Fruit fly (Drosophila melanogaster) whole organism, embryonic: ENCODE measurements around the gene ZIPIC.
A peak's percentile ranks its signal among the peaks of the same experiment; 100 is the strongest.

Experiments
- Adf1 ChIP-seq: fragments of 200-800 bp; sonication (Bioruptor generic); IDR thresholded peaks from 2 replicates; pipeline ENCODE4 v1.3.6; 2022; ENCODE audit warnings: missing biosample characterization, missing genetic modification characterization
- Aef1 ChIP-seq: fragments of 200-800 bp; sonication (Bioruptor generic); IDR thresholded peaks from 3 replicates; pipeline ENCODE4 v1.3.6; 2022; ENCODE audit warnings: missing biosample characterization, missing genetic modification characterization
- Atf6 ChIP-seq: fragments of 200-800 bp; sonication (Bioruptor generic); IDR thresholded peaks from 2 replicates; pipeline ENCODE4 v1.3.6; 2022; ENCODE audit warnings: missing biosample characterization, missing genetic modification characterization
- Bdp1 ChIP-seq: fragments of 200-800 bp; sonication (Bioruptor generic); optimal IDR thresholded peaks from 3 replicates; lab custom pipeline; 2016; ENCODE audit warnings: missing biosample characterization, missing genetic modification characterization
- Blimp-1 ChIP-seq: fragments of 200-800 bp; sonication (Bioruptor generic); optimal IDR thresholded peaks from 3 replicates; lab custom pipeline; 2018; ENCODE audit warnings: missing biosample characterization, missing genetic modification characterization, mild to moderate bottlenecking, moderate library complexity, missing genetic modification reagents
- CG10366 ChIP-seq: fragments of 200-800 bp; sonication (Bioruptor generic); IDR thresholded peaks from 2 replicates; pipeline ENCODE4 v1.3.6; 2022; ENCODE audit warnings: missing biosample characterization, missing genetic modification characterization
- CG11093 ChIP-seq: fragments of 200-800 bp; sonication (Bioruptor generic); IDR thresholded peaks from 3 replicates; pipeline ENCODE4 v1.3.6; 2022; ENCODE audit warnings: missing biosample characterization, missing genetic modification characterization
- CG11504 ChIP-seq: fragments of 200-800 bp; sonication (Bioruptor generic); optimal IDR thresholded peaks from 3 replicates; lab custom pipeline; 2019; ENCODE audit warnings: missing biosample characterization, mild to moderate bottlenecking, missing genetic modification characterization, moderate library complexity
- CG11560 ChIP-seq: fragments of 200-800 bp; sonication (Bioruptor generic); IDR thresholded peaks from 3 replicates; pipeline ENCODE4 v1.3.6; 2022; ENCODE audit warnings: missing biosample characterization, missing genetic modification characterization
- CG12104 ChIP-seq: fragments of 200-800 bp; sonication (Bioruptor generic); optimal IDR thresholded peaks from 3 replicates; lab custom pipeline; 2016; ENCODE audit warnings: missing biosample characterization, missing genetic modification characterization
- CG12219 ChIP-seq: fragments of 200-800 bp; sonication (Bioruptor generic); optimal IDR thresholded peaks from 3 replicates; lab custom pipeline; 2018; ENCODE audit warnings: missing biosample characterization, mild to moderate bottlenecking, missing genetic modification characterization
- CG12391 ChIP-seq: fragments of 200-800 bp; sonication (Bioruptor generic); optimal IDR thresholded peaks from 3 replicates; lab custom pipeline; 2018; ENCODE audit warnings: missing biosample characterization, mild to moderate bottlenecking, missing genetic modification characterization, moderate library complexity
- CG13775 ChIP-seq: fragments of 200-800 bp; sonication (Bioruptor generic); optimal IDR thresholded peaks from 3 replicates; lab custom pipeline; 2017; ENCODE audit warnings: missing biosample characterization, mild to moderate bottlenecking, missing genetic modification characterization
- CG14860 ChIP-seq: fragments of 200-800 bp; sonication (Bioruptor generic); IDR thresholded peaks from 3 replicates; pipeline ENCODE4 v1.3.6; 2022; ENCODE audit warnings: missing biosample characterization, missing genetic modification characterization; ENCODE audit not compliant: partially characterized antibody
- CG17361 ChIP-seq: fragments of 200-800 bp; sonication (Bioruptor generic); IDR thresholded peaks from 3 replicates; pipeline ENCODE4 v1.3.6; 2022; ENCODE audit warnings: missing biosample characterization, missing genetic modification characterization
- CG2116 ChIP-seq: fragments of 200-800 bp; sonication (Bioruptor generic); optimal IDR thresholded peaks from 3 replicates; lab custom pipeline; 2018; ENCODE audit warnings: missing biosample characterization, mild to moderate bottlenecking, missing genetic modification characterization
- CG32532 ChIP-seq: fragments of 200-800 bp; sonication (Bioruptor generic); IDR thresholded peaks from 2 replicates; pipeline ENCODE4 v1.3.6; 2022; ENCODE audit warnings: missing biosample characterization, missing genetic modification characterization
- CG3407 ChIP-seq: fragments of 200-800 bp; sonication (Bioruptor generic); optimal IDR thresholded peaks from 2 replicates; lab custom pipeline; 2018; ENCODE audit warnings: missing biosample characterization, mild to moderate bottlenecking, missing genetic modification characterization
- CG34224 ChIP-seq: fragments of 200-800 bp; sonication (Bioruptor generic); IDR thresholded peaks from 3 replicates; pipeline ENCODE4 v1.3.6; 2022; ENCODE audit warnings: missing biosample characterization, missing genetic modification characterization; ENCODE audit not compliant: partially characterized antibody
- CG3995 ChIP-seq: fragments of 200-800 bp; sonication (Bioruptor generic); optimal IDR thresholded peaks from 3 replicates; lab custom pipeline; 2016; ENCODE audit warnings: missing biosample characterization, missing genetic modification characterization
- CG42726 ChIP-seq: fragments of 200-800 bp; sonication (Bioruptor generic); IDR thresholded peaks from 2 replicates; pipeline ENCODE4 v1.3.6; 2022; ENCODE audit warnings: missing biosample characterization, missing genetic modification characterization; ENCODE audit not compliant: partially characterized antibody
- CG6765 ChIP-seq: fragments of 200-800 bp; sonication (Bioruptor generic); optimal IDR thresholded peaks from 3 replicates; lab custom pipeline; 2017; ENCODE audit warnings: missing biosample characterization, mild to moderate bottlenecking, missing genetic modification characterization
- CG7556 ChIP-seq: fragments of 200-800 bp; sonication (Bioruptor generic); optimal IDR thresholded peaks from 2 replicates; lab custom pipeline; 2017; ENCODE audit warnings: missing biosample characterization, mild to moderate bottlenecking, missing genetic modification characterization
- CG9727 ChIP-seq: fragments of 200-800 bp; sonication (Bioruptor generic); optimal IDR thresholded peaks from 3 replicates; lab custom pipeline; 2017; ENCODE audit warnings: missing biosample characterization, mild to moderate bottlenecking, missing genetic modification characterization
- Camta ChIP-seq: fragments of 200-800 bp; sonication (Bioruptor generic); optimal IDR thresholded peaks from 2 replicates; lab custom pipeline; 2016; ENCODE audit warnings: missing biosample characterization, missing genetic modification characterization
- CoRest ChIP-seq: fragments of 200-800 bp; sonication (Bioruptor generic); optimal IDR thresholded peaks from 3 replicates; lab custom pipeline; 2018; ENCODE audit warnings: missing biosample characterization, mild to moderate bottlenecking, missing genetic modification characterization, moderate library complexity
- Dp ChIP-seq: fragments of 200-800 bp; sonication (Bioruptor generic); optimal IDR thresholded peaks from 2 replicates; lab custom pipeline; 2018; ENCODE audit warnings: missing biosample characterization, mild to moderate bottlenecking, missing genetic modification characterization, moderate library complexity
- Gug ChIP-seq: fragments of 200-800 bp; sonication (Bioruptor generic); IDR thresholded peaks from 4 replicates; pipeline ENCODE4 v1.3.6; 2022; ENCODE audit warnings: missing biosample characterization, missing genetic modification characterization
- MESR4 ChIP-seq: fragments of 200-800 bp; sonication (Bioruptor generic); optimal IDR thresholded peaks from 2 replicates; lab custom pipeline; 2018; ENCODE audit warnings: missing biosample characterization, mild to moderate bottlenecking, missing genetic modification characterization, moderate library complexity
- Myb ChIP-seq: fragments of 200-800 bp; sonication (Bioruptor generic); optimal IDR thresholded peaks from 2 replicates; lab custom pipeline; 2016; ENCODE audit warnings: missing biosample characterization, missing genetic modification characterization
- Trl ChIP-seq, 3 experiments: fragments of >200 bp in 2 of 3; fragments of 200-800 bp in 1 of 3; sonication (Bioruptor generic) in 1 of 3; optimal IDR thresholded peaks; 2 replicates in 1 of 3; 3 replicates in 2 of 3; lab custom pipeline; 2016 to 2017; ENCODE audit warnings: missing biosample characterization in 1 of 3, missing genetic modification characterization in 1 of 3
- ara ChIP-seq: fragments of 200-800 bp; sonication (Bioruptor generic); IDR thresholded peaks from 2 replicates; pipeline ENCODE4 v1.3.6; 2022; ENCODE audit warnings: missing biosample characterization, missing genetic modification characterization
- bab2 ChIP-seq: fragments of 200-800 bp; sonication (Bioruptor generic); optimal IDR thresholded peaks from 2 replicates; lab custom pipeline; 2016; ENCODE audit warnings: missing biosample characterization, missing genetic modification characterization
- chm ChIP-seq: fragments of 200-800 bp; sonication (Bioruptor generic); IDR thresholded peaks from 2 replicates; pipeline ENCODE4 v1.3.6; 2022; ENCODE audit warnings: missing biosample characterization, missing genetic modification characterization
- disco-r ChIP-seq: fragments of 200-800 bp; sonication (Bioruptor generic); optimal IDR thresholded peaks from 2 replicates; lab custom pipeline; 2016; ENCODE audit warnings: missing biosample characterization, missing genetic modification characterization
- dpn ChIP-seq, 2 experiments: fragments of 200-800 bp; sonication (Bioruptor generic); optimal IDR thresholded peaks; 3 replicates each; lab custom pipeline; 2016; ENCODE audit warnings: missing biosample characterization in 2 of 2, missing genetic modification characterization in 2 of 2
- gcm2 ChIP-seq: fragments of 200-800 bp; sonication (Bioruptor generic); optimal IDR thresholded peaks from 2 replicates; lab custom pipeline; 2016; ENCODE audit warnings: missing biosample characterization, missing genetic modification characterization
- gfzf ChIP-seq: fragments of 200-800 bp; sonication (Bioruptor generic); optimal IDR thresholded peaks from 2 replicates; lab custom pipeline; 2016; ENCODE audit warnings: missing biosample characterization, mild to moderate bottlenecking, missing genetic modification characterization, moderate library complexity
- insv ChIP-seq, 2 experiments: fragments of 200-800 bp; sonication (Bioruptor generic); optimal IDR thresholded peaks; 3 replicates each; lab custom pipeline; 2016 to 2018; ENCODE audit warnings: missing biosample characterization in 2 of 2, missing genetic modification characterization in 2 of 2
- kni ChIP-seq: fragments of 200-800 bp; sonication (Bioruptor generic); optimal IDR thresholded peaks from 3 replicates; lab custom pipeline; 2017; ENCODE audit warnings: mild to moderate bottlenecking, missing biosample characterization, missing genetic modification reagents, missing genetic modification characterization
- knrl ChIP-seq: fragments of 200-800 bp; sonication (Bioruptor generic); IDR thresholded peaks from 3 replicates; pipeline ENCODE4 v1.3.6; 2022; ENCODE audit warnings: missing biosample characterization, missing genetic modification characterization; ENCODE audit not compliant: partially characterized antibody
- lab ChIP-seq: fragments of 200-800 bp; sonication (Bioruptor generic); optimal IDR thresholded peaks from 3 replicates; lab custom pipeline; 2017; ENCODE audit warnings: missing biosample characterization, missing genetic modification characterization, mild to moderate bottlenecking, moderate library complexity, missing genetic modification reagents
- lmd ChIP-seq: fragments of 200-800 bp; sonication (Bioruptor generic); IDR thresholded peaks from 2 replicates; pipeline ENCODE4 v1.3.6; 2022; ENCODE audit warnings: missing biosample characterization, missing genetic modification characterization
- nerfin-2 ChIP-seq: fragments of 200-800 bp; sonication (Bioruptor generic); IDR thresholded peaks from 2 replicates; pipeline ENCODE4 v1.3.6; 2022; ENCODE audit warnings: missing biosample characterization, missing genetic modification characterization; ENCODE audit not compliant: partially characterized antibody
- odd ChIP-seq: fragments of 200-800 bp; sonication (Bioruptor generic); optimal IDR thresholded peaks from 2 replicates; lab custom pipeline; 2017; ENCODE audit warnings: missing biosample characterization, mild to moderate bottlenecking, missing genetic modification characterization
- psq ChIP-seq: fragments of 200-800 bp; sonication (Bioruptor generic); optimal IDR thresholded peaks from 2 replicates; lab custom pipeline; 2017; ENCODE audit warnings: missing biosample characterization, missing genetic modification characterization
- wek ChIP-seq: fragments of 200-800 bp; sonication (Bioruptor generic); optimal IDR thresholded peaks from 3 replicates; lab custom pipeline; 2018; ENCODE audit warnings: missing biosample characterization, mild to moderate bottlenecking, missing genetic modification characterization, moderate library complexity

Gene ZIPIC

dm6 chr3R:30043139-30043744 lies 6.6 kb upstream of the ZIPIC start, which contains the start of gene Sry-delta (continued):
- TF ChIP-seq MESR4 (GFP tag; lab: Kevin White, UChicago) (peak; percentile 95), nerfin-2 (peak; percentile 19; the same call in 1 of the 2 replicates), Gug (GFP tag; lab: Robert Waterston, UW) (peak; percentile 87; the same call in 3 of the 4 replicates), CG14860 (peak; percentile 59; the same call in 2 of the 3 replicates), odd (GFP tag; lab: Kevin White, UChicago) (no peak), wek (peak; percentile 23), CG13775 (peak; percentile 74), CG6765 (GFP tag; lab: Kevin White, UChicago) (peak; percentile 40), disco-r (GFP tag; lab: Kevin White, UChicago) (peak; percentile 57), Camta (GFP tag; lab: Kevin White, UChicago) (peak; percentile 78), chm (peak; percentile 87), Bdp1 (GFP tag; lab: Kevin White, UChicago) (peak; percentile 73), CG11504 (tag; lab: Kevin White, UChicago) (no peak), CG2116 (GFP tag; lab: Kevin White, UChicago) (peak; percentile 100), Dp (GFP tag; lab: Kevin White, UChicago) (peak; percentile 56), bab2 (GFP tag; lab: Kevin White, UChicago) (peak; percentile 84), lmd (GFP tag; lab: Robert Waterston, UW) (peak; percentile 62; the same call in 1 of the 2 replicates), gcm2 (GFP tag; lab: Kevin White, UChicago) (peak; percentile 13), CG9727 (peak; percentile 78), Adf1 (GFP tag; lab: Robert Waterston, UW) (peak; percentile 55; the same call in 1 of the 2 replicates), insv (GFP tag; optimal IDR thresholded peaks at IDR 0.05; lab: Kevin White, UChicago) (peak in 1 of 2 experiments; percentile 46), CG17361 (peak; percentile 71), Atf6 (GFP tag; lab: Robert Waterston, UW) (peak; percentile 80), Myb (GFP tag; lab: Kevin White, UChicago) (peak; percentile 70), CG11560 (tag; lab: Robert Waterston, UW) (0 out of 3 replicates have a peak, but pooled peaks have one; percentile 28), CG10366 (peak; percentile 70), kni (GFP tag; lab: Kevin White, UChicago) (peak; percentile 17), gfzf (GFP tag; lab: Kevin White, UChicago) (peak; percentile 52), Aef1 (peak; percentile 75), CG3407 (no peak), CG12219 (GFP tag; lab: Kevin White, UChicago) (peak; percentile 23), psq (GFP tag; lab: Kevin White, UChicago) (peak; percentile 60), Blimp-1 (GFP tag; lab: Kevin White, UChicago) (no peak), CG12104 (peak; percentile 54), knrl (GFP tag; lab: Robert Waterston, UW) (peak; percentile 79), CG11093 (GFP tag; lab: Robert Waterston, UW) (no peak), CG42726 (peak; percentile 46; the same call in 1 of the 2 replicates), CG7556 (GFP tag; lab: Kevin White, UChicago) (peak; percentile 53), ara (GFP tag; lab: Robert Waterston, UW) (peak; percentile 76), CG32532 (peak; percentile 88), lab (GFP tag; lab: Kevin White, UChicago) (no peak), dpn (GFP tag; optimal IDR thresholded peaks at IDR 0.05; lab: Kevin White, UChicago) (peak; percentile 88 to 93), CG12391 (tag; lab: Kevin White, UChicago) (peak; percentile 85), CG34224 (GFP tag; lab: Robert Waterston, UW) (peak; percentile 76), CG3995 (peak; percentile 69), CoRest (tag; lab: Kevin White, UChicago) (peak; percentile 70), Trl (optimal IDR thresholded peaks at IDR 0.05; lab: Kevin White, UChicago) (no peak), Trl (GFP tag; optimal IDR thresholded peaks at IDR 0.05; lab: Kevin White, UChicago) (peak; percentile 92)
